Fruit fly (Drosophila melanogaster) whole organism, embryonic: Measurements from ENCODE around the gene CG17234.

ENCODE experiments used
- Atf3 ChIP-seq: fragments of 200-800 bp; sonication (Bioruptor generic); optimal IDR thresholded peaks from 3 replicates; lab custom pipeline; 2016; ENCODE audit warnings: missing biosample characterization, missing genetic modification characterization
- CG10565 ChIP-seq: fragments of 200-800 bp; sonication (Bioruptor generic); optimal IDR thresholded peaks from 3 replicates; lab custom pipeline; 2016; ENCODE audit warnings: missing biosample characterization, mild to moderate bottlenecking, missing genetic modification characterization
- CG11695 ChIP-seq: fragments of 200-800 bp; sonication (Bioruptor generic); IDR thresholded peaks from 3 replicates; pipeline ENCODE4 v1.3.6; 2022; ENCODE audit warnings: missing biosample characterization, missing genetic modification characterization
- CG12744 ChIP-seq: fragments of 200-800 bp; sonication (Bioruptor generic); optimal IDR thresholded peaks from 2 replicates; lab custom pipeline; 2016; ENCODE audit warnings: missing biosample characterization, missing genetic modification characterization
- CG13775 ChIP-seq: fragments of 200-800 bp; sonication (Bioruptor generic); optimal IDR thresholded peaks from 3 replicates; lab custom pipeline; 2017; ENCODE audit warnings: missing biosample characterization, mild to moderate bottlenecking, missing genetic modification characterization
- CG15269 ChIP-seq: fragments of 200-800 bp; sonication (Bioruptor generic); optimal IDR thresholded peaks from 2 replicates; lab custom pipeline; 2018; ENCODE audit warnings: missing biosample characterization, mild to moderate bottlenecking, missing genetic modification characterization, moderate library complexity
- CG1529 ChIP-seq: fragments of 200-800 bp; sonication (Bioruptor generic); optimal IDR thresholded peaks from 3 replicates; lab custom pipeline; 2018; ENCODE audit warnings: missing biosample characterization, missing genetic modification characterization
- CG16813 ChIP-seq: fragments of 200-800 bp; sonication (Bioruptor generic); IDR thresholded peaks from 3 replicates; pipeline ENCODE4 v1.3.6; 2022; ENCODE audit warnings: missing biosample characterization, missing genetic modification characterization; ENCODE audit not compliant: partially characterized antibody
- CG1792 ChIP-seq: fragments of 200-800 bp; sonication (Bioruptor generic); optimal IDR thresholded peaks from 2 replicates; lab custom pipeline; 2016; ENCODE audit warnings: missing biosample characterization, missing genetic modification characterization
- CG2129 ChIP-seq: fragments of 200-800 bp; sonication (Bioruptor generic); IDR thresholded peaks from 2 replicates; pipeline ENCODE4 v1.3.6; 2022; ENCODE audit warnings: missing biosample characterization, missing genetic modification characterization; ENCODE audit not compliant: partially characterized antibody
- CG3065 ChIP-seq: fragments of 200-800 bp; sonication (Bioruptor generic); optimal IDR thresholded peaks from 2 replicates; lab custom pipeline; 2016; ENCODE audit warnings: missing biosample characterization, missing genetic modification characterization
- CG4282 ChIP-seq: fragments of 200-800 bp; sonication (Bioruptor generic); optimal IDR thresholded peaks from 2 replicates; lab custom pipeline; 2016; ENCODE audit warnings: missing biosample characterization, missing genetic modification characterization
- CG4360 ChIP-seq: fragments of 200-800 bp; sonication (Bioruptor generic); IDR thresholded peaks from 2 replicates; pipeline ENCODE4 v1.3.6; 2022; ENCODE audit warnings: missing biosample characterization, missing genetic modification characterization
- CG4707 ChIP-seq: fragments of 200-800 bp; sonication (Bioruptor generic); optimal IDR thresholded peaks from 2 replicates; lab custom pipeline; 2018; ENCODE audit warnings: missing biosample characterization, mild to moderate bottlenecking, missing genetic modification characterization, moderate library complexity
- CG6683 ChIP-seq: fragments of 200-800 bp; sonication (Bioruptor generic); optimal IDR thresholded peaks from 2 replicates; lab custom pipeline; 2017; ENCODE audit warnings: missing biosample characterization, mild to moderate bottlenecking, missing genetic modification characterization, missing genetic modification reagents
- CG6689 ChIP-seq: fragments of 200-800 bp; sonication (Bioruptor generic); IDR thresholded peaks from 2 replicates; pipeline ENCODE4 v1.3.6; 2022; ENCODE audit warnings: missing biosample characterization, missing genetic modification characterization
- CG6813 ChIP-seq: fragments of 200-800 bp; sonication (Bioruptor generic); optimal IDR thresholded peaks from 2 replicates; lab custom pipeline; 2017; ENCODE audit warnings: missing biosample characterization, missing genetic modification characterization, mild to moderate bottlenecking, moderate library complexity, missing genetic modification reagents
- CG7357 ChIP-seq: fragments of 200-800 bp; sonication (Bioruptor generic); IDR thresholded peaks from 3 replicates; pipeline ENCODE4 v1.3.6; 2022; ENCODE audit warnings: missing biosample characterization, missing genetic modification characterization
- CG7839 ChIP-seq: fragments of 200-800 bp; sonication (Bioruptor generic); optimal IDR thresholded peaks from 3 replicates; lab custom pipeline; 2018; ENCODE audit warnings: missing biosample characterization, mild to moderate bottlenecking, missing genetic modification characterization, moderate library complexity
- CG9797 ChIP-seq: fragments of 200-800 bp; sonication (Bioruptor generic); optimal IDR thresholded peaks from 3 replicates; lab custom pipeline; 2018; ENCODE audit warnings: missing biosample characterization, mild to moderate bottlenecking, missing genetic modification characterization
- CG9817 ChIP-seq: fragments of 200-800 bp; sonication (Bioruptor generic); optimal IDR thresholded peaks from 2 replicates; lab custom pipeline; 2018; ENCODE audit warnings: missing biosample characterization, mild to moderate bottlenecking, missing genetic modification characterization, moderate library complexity
- CTCF ChIP-seq: fragments of 200-800 bp; sonication (Bioruptor generic); optimal IDR thresholded peaks from 2 replicates; lab custom pipeline; 2017; ENCODE audit warnings: missing biosample characterization, mild to moderate bottlenecking, missing genetic modification characterization, moderate library complexity
- Eip74EF ChIP-seq, 2 experiments: fragments of 200-800 bp in 1 of 2; fragments of >200 bp in 1 of 2; sonication (Bioruptor generic) in 1 of 2; optimal IDR thresholded peaks; 2 replicates each; lab custom pipeline; 2017 to 2019; ENCODE audit warnings: missing biosample characterization in 2 of 2, missing genetic modification characterization in 2 of 2, mild to moderate bottlenecking in 1 of 2, moderate library complexity in 1 of 2
- Fer2 ChIP-seq: fragments of 200-800 bp; sonication (Bioruptor generic); optimal IDR thresholded peaks from 2 replicates; lab custom pipeline; 2018; ENCODE audit warnings: missing biosample characterization, mild to moderate bottlenecking, missing genetic modification characterization, moderate library complexity
- GATAe ChIP-seq: fragments of 200-800 bp; sonication (Bioruptor generic); conservative IDR thresholded peaks from 2 replicates; pipeline ENCODE4 v1.3.6; 2022; ENCODE audit warnings: missing biosample characterization, missing genetic modification characterization
- Hmr ChIP-seq: fragments of 200-800 bp; sonication (Bioruptor generic); optimal IDR thresholded peaks from 3 replicates; lab custom pipeline; 2017; ENCODE audit warnings: mild to moderate bottlenecking, missing biosample characterization, missing genetic modification reagents, missing genetic modification characterization
- Hmx ChIP-seq: fragments of 200-800 bp; sonication (Bioruptor generic); optimal IDR thresholded peaks from 2 replicates; lab custom pipeline; 2016; ENCODE audit warnings: missing biosample characterization, missing genetic modification characterization
- Hr3 ChIP-seq: fragments of 200-800 bp; sonication (Bioruptor generic); optimal IDR thresholded peaks from 3 replicates; lab custom pipeline; 2016; ENCODE audit warnings: missing biosample characterization, missing genetic modification characterization
- NC2α ChIP-seq: fragments of 200-800 bp; sonication (Bioruptor generic); optimal IDR thresholded peaks from 2 replicates; lab custom pipeline; 2016; ENCODE audit warnings: missing biosample characterization, missing genetic modification characterization
- PHDP ChIP-seq: fragments of 200-800 bp; sonication (Bioruptor generic); optimal IDR thresholded peaks from 3 replicates; lab custom pipeline; 2018; ENCODE audit warnings: missing biosample characterization, mild to moderate bottlenecking, missing genetic modification characterization, moderate library complexity
- Sin3A ChIP-seq: fragments of >200 bp; optimal IDR thresholded peaks from 2 replicates; lab custom pipeline; 2018
- cg ChIP-seq: fragments of 200-800 bp; sonication (Bioruptor generic); optimal IDR thresholded peaks from 3 replicates; lab custom pipeline; 2019; ENCODE audit warnings: missing biosample characterization, mild to moderate bottlenecking, missing genetic modification characterization, moderate library complexity
- dan ChIP-seq: fragments of 200-800 bp; sonication (Bioruptor generic); IDR thresholded peaks from 2 replicates; pipeline ENCODE4 v1.3.6; 2022; ENCODE audit warnings: missing biosample characterization, missing genetic modification characterization
- disco-r ChIP-seq: fragments of 200-800 bp; sonication (Bioruptor generic); optimal IDR thresholded peaks from 2 replicates; lab custom pipeline; 2016; ENCODE audit warnings: missing biosample characterization, missing genetic modification characterization
- dysf ChIP-seq: fragments of 200-800 bp; sonication (Bioruptor generic); IDR thresholded peaks from 3 replicates; pipeline ENCODE4 v1.3.6; 2022; ENCODE audit warnings: missing biosample characterization, missing genetic modification characterization
- gce ChIP-seq: fragments of 200-800 bp; sonication (Bioruptor generic); IDR thresholded peaks from 3 replicates; pipeline ENCODE4 v1.3.6; 2022; ENCODE audit warnings: missing biosample characterization, missing genetic modification characterization
- lilli ChIP-seq: fragments of 200-800 bp; sonication (Bioruptor generic); optimal IDR thresholded peaks from 3 replicates; lab custom pipeline; 2016; ENCODE audit warnings: missing biosample characterization, missing genetic modification characterization
- lov ChIP-seq, 2 experiments: fragments of 200-800 bp in 1 of 2; fragments of >200 bp in 1 of 2; sonication (Bioruptor generic) in 1 of 2; IDR thresholded peaks in 1 of 2; optimal IDR thresholded peaks in 1 of 2; 2 replicates in 1 of 2; 3 replicates in 1 of 2; pipeline versions ENCODE4 v1.3.6 to Lab custom; 2017 to 2022; ENCODE audit warnings: missing biosample characterization in 1 of 2, missing genetic modification characterization in 1 of 2
- mld ChIP-seq: fragments of 200-800 bp; sonication (Bioruptor generic); IDR thresholded peaks from 3 replicates; pipeline ENCODE4 v1.3.6; 2022; ENCODE audit warnings: missing biosample characterization, missing genetic modification characterization; ENCODE audit not compliant: partially characterized antibody
- oc ChIP-seq: fragments of 200-800 bp; sonication (Bioruptor generic); optimal IDR thresholded peaks from 2 replicates; lab custom pipeline; 2018; ENCODE audit warnings: missing biosample characterization, mild to moderate bottlenecking, missing genetic modification characterization, moderate library complexity
- pho ChIP-seq: fragments of 200-800 bp; sonication (Bioruptor generic); optimal IDR thresholded peaks from 2 replicates; lab custom pipeline; 2016; ENCODE audit warnings: missing biosample characterization, missing genetic modification characterization
- pum ChIP-seq: fragments of 200-800 bp; sonication (Bioruptor generic); optimal IDR thresholded peaks from 2 replicates; lab custom pipeline; 2016; ENCODE audit warnings: missing biosample characterization, missing genetic modification characterization
- pzg ChIP-seq: fragments of 200-800 bp; sonication (Bioruptor generic); optimal IDR thresholded peaks from 3 replicates; lab custom pipeline; 2018; ENCODE audit warnings: missing biosample characterization, mild to moderate bottlenecking, missing genetic modification characterization, moderate library complexity
- ranshi ChIP-seq: fragments of 200-800 bp; sonication (Bioruptor generic); IDR thresholded peaks from 2 replicates; pipeline ENCODE4 v1.3.6; 2022; ENCODE audit warnings: missing biosample characterization, missing genetic modification characterization
- ro ChIP-seq: fragments of 200-800 bp; sonication (Bioruptor generic); IDR thresholded peaks from 2 replicates; pipeline ENCODE4 v1.3.6; 2022; ENCODE audit warnings: missing biosample characterization, missing genetic modification characterization
- shn ChIP-seq: fragments of 200-800 bp; sonication (Bioruptor generic); optimal IDR thresholded peaks from 3 replicates; lab custom pipeline; 2016; ENCODE audit warnings: missing biosample characterization, missing genetic modification characterization
- sisA ChIP-seq: fragments of 200-800 bp; sonication (Bioruptor generic); IDR thresholded peaks from 2 replicates; pipeline ENCODE4 v1.3.6; 2022; ENCODE audit warnings: missing biosample characterization, missing genetic modification characterization
- slp2 ChIP-seq: fragments of 200-800 bp; sonication (Bioruptor generic); optimal IDR thresholded peaks from 2 replicates; lab custom pipeline; 2016; ENCODE audit warnings: missing biosample characterization, missing genetic modification characterization
- sob ChIP-seq: fragments of 200-800 bp; sonication (Bioruptor generic); IDR thresholded peaks from 2 replicates; pipeline ENCODE4 v1.3.6; 2022; ENCODE audit warnings: missing biosample characterization, missing genetic modification characterization
- sr ChIP-seq: fragments of 200-800 bp; sonication (Bioruptor generic); IDR thresholded peaks from 3 replicates; pipeline ENCODE4 v1.3.6; 2022; ENCODE audit warnings: missing biosample characterization, missing genetic modification characterization
- tap ChIP-seq: fragments of 200-800 bp; optimal IDR thresholded peaks from 3 replicates; lab custom pipeline; 2019; ENCODE audit warnings: missing biosample characterization, mild to moderate bottlenecking, missing genetic modification characterization, moderate library complexity
- z ChIP-seq: fragments of 200-800 bp; sonication (Bioruptor generic); IDR thresholded peaks from 3 replicates; pipeline ENCODE4 v1.3.6; 2022; ENCODE audit warnings: missing biosample characterization, missing genetic modification characterization
- zfh2 ChIP-seq: fragments of 200-800 bp; sonication (Bioruptor generic); optimal IDR thresholded peaks from 2 replicates; lab custom pipeline; 2016; ENCODE audit warnings: missing biosample characterization, missing genetic modification characterization

Gene CG17234

dm6 chr2L:2214004-2214403, 38.8 kb upstream of the CG17234 start, which contains the start of the genes Uch and CG34174 (continued):
- TF ChIP-seq pho (no peak), ranshi (GFP tag; lab: Robert Waterston, UW) (no peak), ro (GFP tag; lab: Robert Waterston, UW) (no peak), sisA (GFP tag; lab: Robert Waterston, UW) (no peak), GATAe (GFP tag; lab: Robert Waterston, UW) (no peak), shn (GFP tag; lab: Kevin White, UChicago) (no peak), CG9797 (GFP tag; lab: Kevin White, UChicago) (no peak), NC2α (GFP tag; lab: Kevin White, UChicago) (no peak), CG7839 (tag; lab: Kevin White, UChicago) (no peak), CG11695 (GFP tag; lab: Robert Waterston, UW) (no peak), PHDP (no peak), CG6689 (no peak), tap (no peak), CG13775 (GFP tag; lab: Kevin White, UChicago) (no peak), CG1792 (GFP tag; lab: Kevin White, UChicago) (no peak), lov (optimal IDR thresholded peaks at IDR 0.05; lab: Kevin White, UChicago) (no peak), lov (GFP tag; IDR thresholded peaks at IDR 0.05; lab: Robert Waterston, UW) (no peak), Fer2 (tag; lab: Kevin White, UChicago) (no peak), Eip74EF (GFP tag; optimal IDR thresholded peaks at IDR 0.05; lab: Kevin White, UChicago) (no peak), CTCF (no peak), Sin3A (lab: Kevin White, UChicago) (peak; percentile 43), dysf (GFP tag; lab: Robert Waterston, UW) (no peak), sob (no peak), CG6683 (GFP tag; lab: Kevin White, UChicago) (no peak), gce (GFP tag; lab: Robert Waterston, UW) (no peak), CG9817 (no peak), sr (GFP tag; lab: Robert Waterston, UW) (no peak), Atf3 (no peak), oc (tag; lab: Kevin White, UChicago) (no peak), Hmx (GFP tag; lab: Kevin White, UChicago) (no peak), pzg (GFP tag; lab: Kevin White, UChicago) (peak; percentile 78), CG15269 (tag; lab: Kevin White, UChicago) (no peak), dan (GFP tag; lab: Robert Waterston, UW) (no peak), pum (GFP tag; lab: Kevin White, UChicago) (no peak), Hmr (no peak), CG2129 (GFP tag; lab: Robert Waterston, UW) (no peak; the same call in 1 of the 2 replicates), lilli (GFP tag; lab: Kevin White, UChicago) (no peak), CG3065 (GFP tag; lab: Kevin White, UChicago) (no peak), Hr3 (GFP tag; lab: Kevin White, UChicago) (no peak), slp2 (GFP tag; lab: Kevin White, UChicago) (no peak), cg (GFP tag; lab: Kevin White, UChicago) (no peak), mld (GFP tag; lab: Robert Waterston, UW) (no peak), CG16813 (peak; percentile 70), disco-r (no peak), zfh2 (GFP tag; lab: Kevin White, UChicago) (peak; percentile 1), CG12744 (GFP tag; lab: Kevin White, UChicago) (no peak), CG6813 (GFP tag; lab: Kevin White, UChicago) (no peak), CG1529 (GFP tag; lab: Kevin White, UChicago) (no peak), z (GFP tag; lab: Robert Waterston, UW) (no peak), CG7357 (no peak), CG4282 (GFP tag; lab: Kevin White, UChicago) (no peak), CG4707 (no peak), CG10565 (GFP tag; lab: Kevin White, UChicago) (no peak), CG4360 (GFP tag; lab: Robert Waterston, UW) (no peak)
